Worm (Caenorhabditis elegans) whole organism, L4/young adult: Measurements from ENCODE around the gene try-12.

Experiments
- W03F9.2 ChIP-seq: fragments of 150-350 bp; optimal IDR thresholded peaks from 2 replicates; lab custom pipeline; 2014; ENCODE audit warnings: missing biosample characterization, missing genetic modification characterization
- dao-5 ChIP-seq: sonication (generic microtip); optimal IDR thresholded peaks from 2 replicates; lab custom pipeline; 2016; ENCODE audit warnings: missing genotype, missing genetic modification characterization, moderate library complexity, missing compliant biosample characterization
- him-1 ChIP-seq: sonication (generic microtip); optimal IDR thresholded peaks from 2 replicates; lab custom pipeline; 2016; ENCODE audit warnings: missing genotype, missing genetic modification reagents, missing genetic modification characterization, missing compliant biosample characterization

The try-12 gene

DNA sequence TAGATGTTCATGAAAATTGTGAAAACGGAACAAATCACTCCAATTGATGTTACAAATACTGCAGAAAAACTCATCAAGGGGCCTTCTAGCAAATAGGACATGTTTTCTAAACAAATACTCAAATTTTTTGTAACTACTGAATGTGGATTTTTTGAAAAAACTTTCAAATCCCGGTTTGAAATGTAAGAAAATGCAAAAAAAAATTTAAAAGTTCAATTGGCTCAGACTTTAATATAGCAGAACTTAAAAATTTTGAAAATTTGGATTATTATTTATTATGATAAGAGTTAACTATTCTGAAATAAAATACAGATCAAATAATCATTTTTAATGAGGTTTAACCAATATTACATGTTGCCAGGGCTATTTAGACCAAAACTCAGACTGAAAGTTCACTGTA, 41.2 kb downstream of the try-12 start, which contains the start of gene srbc-9:
Gene srbc-9 (minus strand): TSS at position 101 of the 400 bp plus-strand sequence.
- no peak for TF ChIP-seq dao-5 (tag; lab: Kevin White, UChicago)
- TF ChIP-seq W03F9.2 (tag; lab: Kevin White, UChicago) = no peak
- TF ChIP-seq him-1 (tag; lab: Kevin White, UChicago) = no peak

DNA sequence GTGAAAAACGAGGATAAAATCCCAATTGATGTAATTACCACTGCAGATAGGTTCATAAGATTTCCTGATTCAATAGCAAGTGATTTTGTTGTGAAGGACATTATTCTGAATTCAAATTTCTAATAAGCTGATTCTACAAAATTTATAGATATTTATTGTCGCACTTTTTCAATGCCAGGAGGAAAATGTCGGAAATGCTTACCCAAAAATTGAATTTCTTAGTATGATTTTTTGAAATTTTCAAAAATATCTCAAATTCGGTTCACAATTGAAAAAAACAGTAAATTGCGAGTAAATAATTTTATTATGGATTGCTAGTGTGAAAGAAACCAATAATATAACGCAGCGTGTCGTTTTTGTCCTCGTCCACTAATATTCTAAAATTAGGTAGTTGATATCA, 43.8 kb downstream of the try-12 start, which contains the start of gene srbc-10:
Gene srbc-10 (minus strand): TSS at position 101 of the 400 bp plus-strand sequence.
- TF ChIP-seq W03F9.2 (tag; lab: Kevin White, UChicago) (no peak), him-1 (tag; lab: Kevin White, UChicago) (no peak), dao-5 (tag; lab: Kevin White, UChicago) (no peak)

DNA sequence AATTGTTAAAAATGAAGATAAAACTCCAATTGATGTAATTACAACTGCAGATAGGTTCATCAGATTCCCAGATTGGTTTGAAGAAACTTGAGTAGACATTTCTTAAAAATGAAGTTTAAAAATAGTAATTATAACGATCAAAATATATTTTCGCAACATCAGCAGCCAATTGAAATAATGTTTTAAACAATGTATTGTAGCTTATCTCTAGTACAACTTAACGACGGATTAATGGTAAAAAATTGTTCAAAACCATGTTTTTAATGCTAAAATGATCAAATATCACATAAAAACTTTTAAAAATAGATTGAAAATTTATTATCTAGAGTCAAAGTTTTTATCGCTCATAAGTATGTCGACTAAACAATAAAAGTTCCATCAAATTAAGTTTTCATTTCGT, 46.0 kb downstream of the try-12 start, which contains the start of gene srbc-11:
Gene srbc-11 (minus strand): TSS at position 101 of the 400 bp plus-strand sequence.
- TF ChIP-seq him-1 (tag; lab: Kevin White, UChicago) (no peak), dao-5 (tag; lab: Kevin White, UChicago) (no peak), W03F9.2 (tag; lab: Kevin White, UChicago) (no peak)

DNA sequence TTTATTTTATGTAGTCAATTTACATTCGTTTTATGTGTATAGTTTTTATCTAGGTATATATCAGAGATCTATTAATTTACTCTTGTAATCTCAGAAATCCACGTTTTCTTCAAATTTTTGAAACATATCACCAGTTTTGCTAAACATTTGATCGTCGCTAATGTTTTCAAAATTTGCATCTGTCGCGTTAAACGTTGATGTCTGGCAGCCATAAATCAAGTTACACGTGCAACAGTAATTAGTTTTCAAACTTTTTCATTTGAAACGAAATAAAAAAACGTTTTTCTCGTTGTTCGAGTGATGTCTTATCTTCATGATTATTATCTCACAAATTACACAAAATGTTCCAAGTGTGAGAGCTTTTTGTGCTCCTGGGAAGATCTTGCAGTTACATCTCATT, 48.3 kb downstream of the try-12 start, which contains the start of gene srh-79:
Gene srh-79 (plus strand): TSS at position 301 of the 400 bp plus-strand sequence.
- TF ChIP-seq dao-5 (tag; lab: Kevin White, UChicago) (no peak), W03F9.2 (tag; lab: Kevin White, UChicago) (no peak), him-1 (tag; lab: Kevin White, UChicago) (no peak)
